Fruit fly (Drosophila melanogaster) whole organism, embryonic: Measurements from ENCODE around the gene Shawn.

ENCODE experiments used
- Awh ChIP-seq: fragments of 200-800 bp; sonication (Bioruptor generic); IDR thresholded peaks from 2 replicates; pipeline ENCODE4, ENCODE4 v1.3.6; 2022; ENCODE audit warnings: missing biosample characterization, missing genetic modification characterization
- Bteb2 ChIP-seq: fragments of 200-800 bp; sonication (Bioruptor generic); optimal IDR thresholded peaks from 2 replicates; lab custom pipeline; 2016; ENCODE audit warnings: missing biosample characterization, missing genetic modification characterization
- CG10543 ChIP-seq: fragments of 200-800 bp; sonication (Bioruptor generic); optimal IDR thresholded peaks from 3 replicates; lab custom pipeline; 2017; ENCODE audit warnings: missing biosample characterization, mild to moderate bottlenecking, missing genetic modification characterization, moderate library complexity
- CG10654 ChIP-seq: fragments of 200-800 bp; sonication (Bioruptor generic); optimal IDR thresholded peaks from 2 replicates; lab custom pipeline; 2016; ENCODE audit warnings: missing biosample characterization, missing genetic modification characterization
- CG10979 ChIP-seq: fragments of 200-800 bp; sonication (Bioruptor generic); optimal IDR thresholded peaks from 2 replicates; lab custom pipeline; 2018; ENCODE audit warnings: missing biosample characterization, mild to moderate bottlenecking, missing genetic modification characterization, moderate library complexity
- CG11560 ChIP-seq: fragments of 200-800 bp; sonication (Bioruptor generic); IDR thresholded peaks from 3 replicates; pipeline ENCODE4 v1.3.6; 2022; ENCODE audit warnings: missing biosample characterization, missing genetic modification characterization
- CG11723 ChIP-seq: fragments of 200-800 bp; sonication (Bioruptor generic); optimal IDR thresholded peaks from 2 replicates; lab custom pipeline; 2017; ENCODE audit warnings: missing biosample characterization, mild to moderate bottlenecking, missing genetic modification characterization
- CG13775 ChIP-seq: fragments of 200-800 bp; sonication (Bioruptor generic); optimal IDR thresholded peaks from 3 replicates; lab custom pipeline; 2017; ENCODE audit warnings: missing biosample characterization, mild to moderate bottlenecking, missing genetic modification characterization
- CG2712 ChIP-seq: fragments of 200-800 bp; optimal IDR thresholded peaks from 3 replicates; lab custom pipeline; 2019; ENCODE audit warnings: missing biosample characterization, mild to moderate bottlenecking, missing genetic modification characterization, moderate library complexity
- CG3065 ChIP-seq: fragments of 200-800 bp; sonication (Bioruptor generic); optimal IDR thresholded peaks from 2 replicates; lab custom pipeline; 2016; ENCODE audit warnings: missing biosample characterization, missing genetic modification characterization
- CG31441 ChIP-seq: fragments of 200-800 bp; sonication (Bioruptor generic); IDR thresholded peaks from 2 replicates; pipeline ENCODE4 v1.3.6; 2022; ENCODE audit warnings: missing biosample characterization, missing genetic modification characterization
- CG33557 ChIP-seq: fragments of 200-800 bp; sonication (Bioruptor generic); optimal IDR thresholded peaks from 2 replicates; lab custom pipeline; 2019; ENCODE audit warnings: missing biosample characterization, mild to moderate bottlenecking, missing genetic modification characterization, moderate library complexity
- CG3726 ChIP-seq: fragments of 200-800 bp; sonication (Bioruptor generic); IDR thresholded peaks from 3 replicates; pipeline ENCODE4, ENCODE4 v1.3.6; 2022; ENCODE audit warnings: missing biosample characterization, missing genetic modification characterization
- CG6791 ChIP-seq: fragments of 200-800 bp; sonication (Bioruptor generic); IDR thresholded peaks from 3 replicates; pipeline ENCODE4 v1.3.6; 2022; ENCODE audit warnings: missing biosample characterization, missing genetic modification characterization; ENCODE audit not compliant: partially characterized antibody
- CG7372 ChIP-seq: fragments of 200-800 bp; sonication (Bioruptor generic); IDR thresholded peaks from 2 replicates; pipeline ENCODE4 v1.3.6; 2022; ENCODE audit warnings: missing biosample characterization, missing genetic modification characterization
- CG7556 ChIP-seq: fragments of 200-800 bp; sonication (Bioruptor generic); optimal IDR thresholded peaks from 2 replicates; lab custom pipeline; 2017; ENCODE audit warnings: missing biosample characterization, mild to moderate bottlenecking, missing genetic modification characterization
- CG8478 ChIP-seq: fragments of >200 bp; optimal IDR thresholded peaks from 2 replicates; lab custom pipeline; 2018
- Deaf1 ChIP-seq: fragments of 200-800 bp; optimal IDR thresholded peaks from 3 replicates; lab custom pipeline; 2019; ENCODE audit warnings: missing biosample characterization, mild to moderate bottlenecking, missing genetic modification characterization, moderate library complexity
- Doc3 ChIP-seq: fragments of 200-800 bp; sonication (Bioruptor generic); IDR thresholded peaks from 3 replicates; pipeline ENCODE4 v1.3.6; 2022; ENCODE audit warnings: missing biosample characterization, missing genetic modification characterization; ENCODE audit not compliant: partially characterized antibody
- E2f1 ChIP-seq: fragments of 200-800 bp; sonication (Bioruptor generic); IDR thresholded peaks from 2 replicates; pipeline ENCODE4 v1.3.6; 2022; ENCODE audit warnings: missing biosample characterization, missing genetic modification characterization
- Fer1 ChIP-seq: fragments of 200-800 bp; sonication (Bioruptor generic); optimal IDR thresholded peaks from 2 replicates; lab custom pipeline; 2017; ENCODE audit warnings: missing biosample characterization, mild to moderate bottlenecking, missing genetic modification characterization
- H2.0 ChIP-seq: fragments of 200-800 bp; sonication (Bioruptor generic); IDR thresholded peaks from 2 replicates; pipeline ENCODE4 v1.3.6; 2022; ENCODE audit warnings: missing biosample characterization, missing genetic modification characterization
- Lpt ChIP-seq: fragments of >200 bp; optimal IDR thresholded peaks from 2 replicates; lab custom pipeline; 2018; ENCODE audit warnings: missing biosample characterization, missing genetic modification characterization
- Nf-YB ChIP-seq: fragments of 200-800 bp; sonication (Bioruptor generic); optimal IDR thresholded peaks from 3 replicates; lab custom pipeline; 2019; ENCODE audit warnings: missing biosample characterization, mild to moderate bottlenecking, missing genetic modification characterization, moderate library complexity
- Oli ChIP-seq: fragments of 200-800 bp; sonication (Bioruptor generic); optimal IDR thresholded peaks from 2 replicates; lab custom pipeline; 2018; ENCODE audit warnings: missing biosample characterization, mild to moderate bottlenecking, missing genetic modification characterization, moderate library complexity
- Rx ChIP-seq: fragments of 200-800 bp; sonication (Bioruptor generic); IDR thresholded peaks from 2 replicates; pipeline ENCODE4 v1.3.6; 2022; ENCODE audit warnings: missing biosample characterization, missing genetic modification characterization
- Sin3A ChIP-seq: fragments of >200 bp; optimal IDR thresholded peaks from 2 replicates; lab custom pipeline; 2018
- Sox100B ChIP-seq: fragments of 200-800 bp; sonication (Bioruptor generic); optimal IDR thresholded peaks from 3 replicates; lab custom pipeline; 2018; ENCODE audit warnings: missing biosample characterization, mild to moderate bottlenecking, missing genetic modification characterization
- Sox102F ChIP-seq: fragments of 200-800 bp; sonication (Bioruptor generic); optimal IDR thresholded peaks from 2 replicates; lab custom pipeline; 2018; ENCODE audit warnings: missing biosample characterization, mild to moderate bottlenecking, missing genetic modification characterization, moderate library complexity
- Vsx1 ChIP-seq: fragments of 200-800 bp; sonication (Bioruptor generic); optimal IDR thresholded peaks from 2 replicates; lab custom pipeline; 2017; ENCODE audit warnings: missing biosample characterization, mild to moderate bottlenecking, missing genetic modification characterization, missing genetic modification reagents
- YL-1 ChIP-seq: fragments of 200-800 bp; sonication (Bioruptor generic); optimal IDR thresholded peaks from 3 replicates; lab custom pipeline; 2017; ENCODE audit warnings: missing biosample characterization, mild to moderate bottlenecking, missing genetic modification characterization
- ara ChIP-seq: fragments of 200-800 bp; sonication (Bioruptor generic); IDR thresholded peaks from 2 replicates; pipeline ENCODE4 v1.3.6; 2022; ENCODE audit warnings: missing biosample characterization, missing genetic modification characterization
- bigmax ChIP-seq: fragments of 200-800 bp; sonication (Bioruptor generic); optimal IDR thresholded peaks from 2 replicates; lab custom pipeline; 2018; ENCODE audit warnings: missing biosample characterization, mild to moderate bottlenecking, missing genetic modification characterization
- cg ChIP-seq: fragments of 200-800 bp; sonication (Bioruptor generic); optimal IDR thresholded peaks from 3 replicates; lab custom pipeline; 2019; ENCODE audit warnings: missing biosample characterization, mild to moderate bottlenecking, missing genetic modification characterization, moderate library complexity
- chif ChIP-seq, 2 experiments: fragments of 200-800 bp; sonication (Bioruptor generic); optimal IDR thresholded peaks; 3 replicates each; lab custom pipeline; 2016; ENCODE audit warnings: missing biosample characterization in 2 of 2, missing genetic modification characterization in 2 of 2
- corto ChIP-seq: fragments of 200-800 bp; sonication (Bioruptor generic); optimal IDR thresholded peaks from 2 replicates; lab custom pipeline; 2016; ENCODE audit warnings: missing biosample characterization, mild to moderate bottlenecking, missing genetic modification characterization, moderate library complexity
- dmrt11E ChIP-seq: fragments of 200-800 bp; sonication (Bioruptor generic); optimal IDR thresholded peaks from 3 replicates; lab custom pipeline; 2018; ENCODE audit warnings: missing biosample characterization, mild to moderate bottlenecking, missing genetic modification characterization, moderate library complexity
- fd96Cb ChIP-seq: fragments of 200-800 bp; sonication (Bioruptor generic); optimal IDR thresholded peaks from 2 replicates; lab custom pipeline; 2018; ENCODE audit warnings: missing biosample characterization, mild to moderate bottlenecking, missing genetic modification characterization, moderate library complexity
- fru ChIP-seq: fragments of >200 bp; optimal IDR thresholded peaks from 2 replicates; lab custom pipeline; 2017
- gcm2 ChIP-seq: fragments of 200-800 bp; sonication (Bioruptor generic); optimal IDR thresholded peaks from 2 replicates; lab custom pipeline; 2016; ENCODE audit warnings: missing biosample characterization, missing genetic modification characterization
- hth ChIP-seq: fragments of >200 bp; optimal IDR thresholded peaks from 2 replicates; lab custom pipeline; 2017; ENCODE audit warnings: inconsistent platforms
- inv ChIP-seq: fragments of 200-800 bp; sonication (Bioruptor generic); IDR thresholded peaks from 2 replicates; pipeline ENCODE4 v1.3.6; 2022; ENCODE audit warnings: missing biosample characterization, missing genetic modification characterization; ENCODE audit not compliant: partially characterized antibody
- lbe ChIP-seq: fragments of 200-800 bp; sonication (Bioruptor generic); optimal IDR thresholded peaks from 2 replicates; lab custom pipeline; 2016; ENCODE audit warnings: missing biosample characterization, mild to moderate bottlenecking, missing genetic modification characterization
- mam ChIP-seq: fragments of 200-800 bp; sonication (Bioruptor generic); optimal IDR thresholded peaks from 3 replicates; lab custom pipeline; 2016; ENCODE audit warnings: missing biosample characterization, missing genetic modification characterization
- mirr ChIP-seq: fragments of 200-800 bp; sonication (Bioruptor generic); optimal IDR thresholded peaks from 3 replicates; lab custom pipeline; 2018; ENCODE audit warnings: missing biosample characterization, mild to moderate bottlenecking, missing genetic modification characterization
- sim ChIP-seq: fragments of 200-800 bp; sonication (Bioruptor generic); IDR thresholded peaks from 2 replicates; pipeline ENCODE4 v1.3.6; 2022; ENCODE audit warnings: missing biosample characterization, missing genetic modification characterization
- sob ChIP-seq: fragments of 200-800 bp; sonication (Bioruptor generic); IDR thresholded peaks from 2 replicates; pipeline ENCODE4 v1.3.6; 2022; ENCODE audit warnings: missing biosample characterization, missing genetic modification characterization
- tna ChIP-seq: fragments of 200-800 bp; sonication (Bioruptor generic); IDR thresholded peaks from 2 replicates; pipeline ENCODE4 v1.3.6; 2022; ENCODE audit warnings: missing biosample characterization, missing genetic modification characterization; ENCODE audit not compliant: partially characterized antibody
- tx ChIP-seq: fragments of 200-800 bp; sonication (Bioruptor generic); optimal IDR thresholded peaks from 2 replicates; lab custom pipeline; 2016; ENCODE audit warnings: missing biosample characterization, missing genetic modification characterization
- wdn ChIP-seq: fragments of 200-800 bp; sonication (Bioruptor generic); IDR thresholded peaks from 2 replicates; pipeline ENCODE4 v1.3.6; 2022; ENCODE audit warnings: missing biosample characterization, missing genetic modification characterization
- zfh2 ChIP-seq: fragments of 200-800 bp; sonication (Bioruptor generic); optimal IDR thresholded peaks from 2 replicates; lab custom pipeline; 2016; ENCODE audit warnings: missing biosample characterization, missing genetic modification characterization

Shawn gene

dm6 chrX:19597684-19598363 is 13.5 kb upstream of the Shawn start, which contains the start of gene RpS10b (continued):
- TF ChIP-seq Sox100B (GFP tag; lab: Kevin White, UChicago) (peak; percentile 95), Rx (GFP tag; lab: Robert Waterston, UW) (peak; percentile 81), tna (GFP tag; lab: Robert Waterston, UW) (peak; percentile 89), Awh (GFP tag; lab: Robert Waterston, UW) (peak; percentile 82), YL-1 (GFP tag; lab: Kevin White, UChicago) (peak; percentile 99), sim (GFP tag; lab: Robert Waterston, UW) (peak; percentile 80), Oli (tag; lab: Kevin White, UChicago) (peak; percentile 80), CG10654 (GFP tag; lab: Kevin White, UChicago) (peak; percentile 83), CG8478 (no peak), CG31441 (GFP tag; lab: Robert Waterston, UW) (peak; percentile 85), CG6791 (GFP tag; lab: Robert Waterston, UW) (peak; percentile 87), dmrt11E (peak; percentile 85), mirr (GFP tag; lab: Kevin White, UChicago) (peak; percentile 95), Nf-YB (GFP tag; lab: Kevin White, UChicago) (peak; percentile 76), fd96Cb (tag; lab: Kevin White, UChicago) (peak; percentile 56), ara (GFP tag; lab: Robert Waterston, UW) (peak; percentile 47), Lpt (GFP tag; lab: Kevin White, UChicago) (no peak), E2f1 (GFP tag; lab: Robert Waterston, UW) (peak; percentile 70), zfh2 (GFP tag; lab: Kevin White, UChicago) (peak; percentile 79), gcm2 (peak; percentile 76), H2.0 (GFP tag; lab: Robert Waterston, UW) (peak; percentile 71), Deaf1 (peak; percentile 47), CG7372 (GFP tag; lab: Robert Waterston, UW) (peak; percentile 41), CG3726 (GFP tag; lab: Robert Waterston, UW) (peak; percentile 66; the same call in 2 of the 3 replicates), CG33557 (GFP tag; lab: Kevin White, UChicago) (peak; percentile 86), tx (GFP tag; lab: Kevin White, UChicago) (peak; percentile 76), CG11560 (peak; percentile 73; the same call in 1 of the 3 replicates), CG10543 (peak; percentile 98), fru (lab: Kevin White, UChicago) (no peak), hth (lab: Kevin White, UChicago) (no peak), CG2712 (tag; lab: Kevin White, UChicago) (peak; percentile 74), Sox102F (peak; percentile 47), chif (GFP tag; optimal IDR thresholded peaks at IDR 0.05; lab: Kevin White, UChicago) (peak; percentile 63 to 89), lbe (GFP tag; lab: Kevin White, UChicago) (peak; percentile 71), corto (GFP tag; lab: Kevin White, UChicago) (no peak), Bteb2 (GFP tag; lab: Kevin White, UChicago) (peak; percentile 85), inv (GFP tag; lab: Robert Waterston, UW) (peak; percentile 95), mam (GFP tag; lab: Kevin White, UChicago) (peak; percentile 19), CG10979 (tag; lab: Kevin White, UChicago) (peak; percentile 77), sob (GFP tag; lab: Robert Waterston, UW) (peak; percentile 76), wdn (GFP tag; lab: Robert Waterston, UW) (peak; percentile 72), Vsx1 (GFP tag; lab: Kevin White, UChicago) (peak; percentile 93), bigmax (GFP tag; lab: Kevin White, UChicago) (peak; percentile 83), CG11723 (GFP tag; lab: Kevin White, UChicago) (peak; percentile 93), Fer1 (peak; percentile 93), CG7556 (GFP tag; lab: Kevin White, UChicago) (peak; percentile 79), cg (GFP tag; lab: Kevin White, UChicago) (peak; percentile 5), CG3065 (GFP tag; lab: Kevin White, UChicago) (peak; percentile 67), CG13775 (GFP tag; lab: Kevin White, UChicago) (peak; percentile 97), Sin3A (peak; percentile 99), Doc3 (GFP tag; lab: Robert Waterston, UW) (peak; percentile 89)
